Worm (Caenorhabditis elegans): ENCODE results near the gene C04A11.2.

DNA sequence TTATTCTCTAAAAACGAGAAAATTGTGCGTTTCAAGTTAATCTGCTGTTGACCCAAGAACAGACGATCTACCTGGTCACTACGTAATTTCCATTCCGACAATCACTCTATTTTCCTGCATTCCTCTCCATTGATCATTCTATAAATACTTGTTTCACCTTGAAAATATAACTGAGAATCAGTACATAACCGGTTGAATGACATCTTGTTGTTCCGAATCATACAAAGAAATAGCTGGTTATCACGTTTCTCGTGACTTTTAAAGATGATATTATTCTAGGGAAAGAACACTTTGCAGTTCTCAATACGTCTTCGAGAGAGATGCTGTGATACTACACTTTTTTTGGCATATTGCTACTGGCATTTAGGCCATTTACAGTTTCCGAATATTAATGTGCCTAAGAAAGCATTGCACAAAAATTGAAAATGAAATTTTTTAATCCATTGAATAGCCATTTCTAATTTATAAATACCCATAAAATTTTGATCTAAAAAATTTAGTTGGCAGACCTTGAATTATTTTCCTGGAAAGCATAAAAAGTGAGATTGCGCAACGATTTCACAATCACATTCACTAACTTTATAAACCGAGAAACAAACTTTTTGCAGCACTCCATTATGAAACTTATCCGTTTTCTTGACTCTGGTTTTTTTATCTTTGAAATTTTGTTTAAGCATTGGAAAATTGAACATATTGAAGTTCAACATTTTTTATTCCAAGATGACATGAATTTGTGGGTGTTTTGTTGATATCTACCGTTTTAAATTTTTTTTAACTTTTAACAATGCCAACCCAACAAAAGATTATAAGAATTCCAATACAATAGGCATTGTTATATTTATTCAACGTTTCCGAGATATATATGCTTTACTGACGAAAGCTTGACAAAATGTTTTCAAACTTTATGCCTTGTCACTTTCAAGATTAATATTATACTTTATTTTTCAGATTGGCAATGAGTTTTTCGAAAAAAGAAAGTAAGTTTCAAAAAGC, 4.7 kb downstream of the C04A11.2 start, which contains the start of gene C04A11.5:
- no peak for TF ChIP-seq bed-2 (GFP tag; IDR thresholded peaks at IDR 0.05)
- TF ChIP-seq lin-40 (tag; optimal IDR thresholded peaks at IDR 0.05): no peak
- TF ChIP-seq zim-3 (tag; optimal IDR thresholded peaks at IDR 0.05): no peak
- no peak for TF ChIP-seq ama-1 (optimal IDR thresholded peaks at IDR 0.05)
- TF ChIP-seq ama-1 (GFP tag; optimal IDR thresholded peaks at IDR 0.05): no peak
